Fruit fly (Drosophila melanogaster) whole organism, embryonic: ENCODE measurements around the gene mio.
A peak's percentile ranks its signal among the peaks of the same experiment; 100 is the strongest.

Source experiments
- Antp ChIP-seq: fragments of 200-800 bp; sonication (Bioruptor generic); optimal IDR thresholded peaks from 3 replicates; lab custom pipeline; 2016; ENCODE audit warnings: missing biosample characterization, missing genetic modification characterization
- CG10274 ChIP-seq: fragments of 200-800 bp; sonication (Bioruptor generic); optimal IDR thresholded peaks from 3 replicates; lab custom pipeline; 2017; ENCODE audit warnings: missing biosample characterization, mild to moderate bottlenecking, missing genetic modification characterization
- CG10543 ChIP-seq: fragments of 200-800 bp; sonication (Bioruptor generic); optimal IDR thresholded peaks from 3 replicates; lab custom pipeline; 2017; ENCODE audit warnings: missing biosample characterization, mild to moderate bottlenecking, missing genetic modification characterization, moderate library complexity
- CG10959 ChIP-seq: fragments of 200-800 bp; sonication (Bioruptor generic); IDR thresholded peaks from 2 replicates; pipeline ENCODE4 v1.3.6; 2022; ENCODE audit warnings: missing biosample characterization, missing genetic modification characterization
- CG11085 ChIP-seq: fragments of 200-800 bp; sonication (Bioruptor generic); IDR thresholded peaks from 2 replicates; pipeline ENCODE4 v1.3.6; 2022; ENCODE audit warnings: missing biosample characterization, missing genetic modification characterization
- CG15269 ChIP-seq: fragments of 200-800 bp; sonication (Bioruptor generic); optimal IDR thresholded peaks from 2 replicates; lab custom pipeline; 2018; ENCODE audit warnings: missing biosample characterization, mild to moderate bottlenecking, missing genetic modification characterization, moderate library complexity
- CG15696 ChIP-seq: fragments of 200-800 bp; sonication (Bioruptor generic); optimal IDR thresholded peaks from 2 replicates; lab custom pipeline; 2019; ENCODE audit warnings: missing biosample characterization, mild to moderate bottlenecking, missing genetic modification characterization, moderate library complexity
- CG1602 ChIP-seq: fragments of 200-800 bp; sonication (Bioruptor generic); optimal IDR thresholded peaks from 3 replicates; lab custom pipeline; 2016; ENCODE audit warnings: missing biosample characterization, missing genetic modification characterization
- CG1647 ChIP-seq: fragments of 200-800 bp; sonication (Bioruptor generic); optimal IDR thresholded peaks from 3 replicates; lab custom pipeline; 2016; ENCODE audit warnings: missing biosample characterization, missing genetic modification characterization
- CG2120 ChIP-seq: fragments of 200-800 bp; sonication (Bioruptor generic); optimal IDR thresholded peaks from 3 replicates; lab custom pipeline; 2016; ENCODE audit warnings: missing biosample characterization, missing genetic modification characterization
- CG2129 ChIP-seq: fragments of 200-800 bp; sonication (Bioruptor generic); IDR thresholded peaks from 2 replicates; pipeline ENCODE4 v1.3.6; 2022; ENCODE audit warnings: missing biosample characterization, missing genetic modification characterization; ENCODE audit not compliant: partially characterized antibody
- CG32532 ChIP-seq: fragments of 200-800 bp; sonication (Bioruptor generic); IDR thresholded peaks from 2 replicates; pipeline ENCODE4 v1.3.6; 2022; ENCODE audit warnings: missing biosample characterization, missing genetic modification characterization
- CG4360 ChIP-seq: fragments of 200-800 bp; sonication (Bioruptor generic); IDR thresholded peaks from 2 replicates; pipeline ENCODE4 v1.3.6; 2022; ENCODE audit warnings: missing biosample characterization, missing genetic modification characterization
- CG5245 ChIP-seq: fragments of 200-800 bp; sonication (Bioruptor generic); optimal IDR thresholded peaks from 3 replicates; lab custom pipeline; 2016; ENCODE audit warnings: missing biosample characterization, missing genetic modification characterization
- CG6254 ChIP-seq: fragments of 200-800 bp; sonication (Bioruptor generic); optimal IDR thresholded peaks from 3 replicates; lab custom pipeline; 2017; ENCODE audit warnings: mild to moderate bottlenecking, missing biosample characterization, missing genetic modification reagents, missing genetic modification characterization
- CG6689 ChIP-seq: fragments of 200-800 bp; sonication (Bioruptor generic); IDR thresholded peaks from 2 replicates; pipeline ENCODE4 v1.3.6; 2022; ENCODE audit warnings: missing biosample characterization, missing genetic modification characterization
- CG6791 ChIP-seq: fragments of 200-800 bp; sonication (Bioruptor generic); IDR thresholded peaks from 3 replicates; pipeline ENCODE4 v1.3.6; 2022; ENCODE audit warnings: missing biosample characterization, missing genetic modification characterization; ENCODE audit not compliant: partially characterized antibody
- CG7556 ChIP-seq: fragments of 200-800 bp; sonication (Bioruptor generic); optimal IDR thresholded peaks from 2 replicates; lab custom pipeline; 2017; ENCODE audit warnings: missing biosample characterization, mild to moderate bottlenecking, missing genetic modification characterization
- Dll ChIP-seq: fragments of 200-800 bp; sonication (Bioruptor generic); IDR thresholded peaks from 4 replicates; pipeline ENCODE4 v1.3.6; 2022; ENCODE audit warnings: missing biosample characterization, missing genetic modification characterization; ENCODE audit not compliant: partially characterized antibody
- E2f1 ChIP-seq: fragments of 200-800 bp; sonication (Bioruptor generic); IDR thresholded peaks from 2 replicates; pipeline ENCODE4 v1.3.6; 2022; ENCODE audit warnings: missing biosample characterization, missing genetic modification characterization
- Ets65A ChIP-seq: fragments of 200-800 bp; sonication (Bioruptor generic); peaks from one replicate; lab custom pipeline; 2016; ENCODE audit warnings: missing biosample characterization, missing genetic modification characterization
- Gsc ChIP-seq: fragments of 200-800 bp; sonication (Bioruptor generic); IDR thresholded peaks from 2 replicates; pipeline ENCODE4 v1.3.6; 2022; ENCODE audit warnings: missing biosample characterization, missing genetic modification characterization
- H2.0 ChIP-seq: fragments of 200-800 bp; sonication (Bioruptor generic); IDR thresholded peaks from 2 replicates; pipeline ENCODE4 v1.3.6; 2022; ENCODE audit warnings: missing biosample characterization, missing genetic modification characterization
- Hey ChIP-seq: fragments of 200-800 bp; sonication (Bioruptor generic); optimal IDR thresholded peaks from 3 replicates; lab custom pipeline; 2018; ENCODE audit warnings: missing biosample characterization, mild to moderate bottlenecking, missing genetic modification characterization
- Hr39 ChIP-seq: fragments of >200 bp; optimal IDR thresholded peaks from 2 replicates; lab custom pipeline; 2017
- Hsf ChIP-seq: fragments of 200-800 bp; sonication (Bioruptor generic); optimal IDR thresholded peaks from 3 replicates; lab custom pipeline; 2016; ENCODE audit warnings: missing biosample characterization, missing genetic modification characterization
- Lpt ChIP-seq: fragments of >200 bp; optimal IDR thresholded peaks from 2 replicates; lab custom pipeline; 2018; ENCODE audit warnings: missing biosample characterization, missing genetic modification characterization
- MBD-R2 ChIP-seq: fragments of 200-800 bp; sonication (Bioruptor generic); IDR thresholded peaks from 2 replicates; pipeline ENCODE4 v1.3.6; 2022; ENCODE audit warnings: missing biosample characterization, missing genetic modification characterization
- Myb ChIP-seq: fragments of 200-800 bp; sonication (Bioruptor generic); optimal IDR thresholded peaks from 2 replicates; lab custom pipeline; 2016; ENCODE audit warnings: missing biosample characterization, missing genetic modification characterization
- Rfx ChIP-seq: fragments of 200-800 bp; sonication (Bioruptor generic); IDR thresholded peaks from 2 replicates; pipeline ENCODE4 v1.3.6; 2022; ENCODE audit warnings: missing biosample characterization, missing genetic modification characterization
- Xrp1 ChIP-seq: fragments of 200-800 bp; sonication (Bioruptor generic); IDR thresholded peaks from 2 replicates; pipeline ENCODE4 v1.3.6; 2022; ENCODE audit warnings: missing biosample characterization, missing genetic modification characterization
- cg ChIP-seq: fragments of 200-800 bp; sonication (Bioruptor generic); optimal IDR thresholded peaks from 3 replicates; lab custom pipeline; 2019; ENCODE audit warnings: missing biosample characterization, mild to moderate bottlenecking, missing genetic modification characterization, moderate library complexity
- ci ChIP-seq: fragments of 200-800 bp; sonication (Bioruptor generic); IDR thresholded peaks from 3 replicates; pipeline ENCODE4 v1.3.6; 2022; ENCODE audit warnings: missing biosample characterization, missing genetic modification characterization
- dm ChIP-seq: fragments of 200-800 bp; sonication (Bioruptor generic); optimal IDR thresholded peaks from 3 replicates; lab custom pipeline; 2016; ENCODE audit warnings: missing biosample characterization, missing genetic modification characterization
- en ChIP-seq: fragments of 200-800 bp; sonication (Bioruptor generic); optimal IDR thresholded peaks from 2 replicates; lab custom pipeline; 2016; ENCODE audit warnings: missing biosample characterization, missing genetic modification characterization
- esg ChIP-seq: fragments of 200-800 bp; sonication (Bioruptor generic); conservative IDR thresholded peaks from 2 replicates; pipeline ENCODE4 v1.3.6; 2022; ENCODE audit warnings: missing biosample characterization, missing genetic modification characterization
- gsb ChIP-seq: fragments of 200-800 bp; sonication (Bioruptor generic); IDR thresholded peaks from 2 replicates; pipeline ENCODE4 v1.3.6; 2022; ENCODE audit warnings: missing biosample characterization, missing genetic modification characterization
- hb ChIP-seq: fragments of 200-800 bp; sonication (Bioruptor generic); IDR thresholded peaks from 3 replicates; pipeline ENCODE4 v1.3.6; 2022; ENCODE audit warnings: missing biosample characterization, missing genetic modification characterization; ENCODE audit not compliant: partially characterized antibody
- insv ChIP-seq, 2 experiments: fragments of 200-800 bp; sonication (Bioruptor generic); optimal IDR thresholded peaks; 3 replicates each; lab custom pipeline; 2016 to 2018; ENCODE audit warnings: missing biosample characterization in 2 of 2, missing genetic modification characterization in 2 of 2
- jumu ChIP-seq: fragments of 200-800 bp; sonication (Bioruptor generic); optimal IDR thresholded peaks from 3 replicates; lab custom pipeline; 2016; ENCODE audit warnings: missing biosample characterization, missing genetic modification characterization
- maf-S ChIP-seq: fragments of 200-800 bp; sonication (Bioruptor generic); optimal IDR thresholded peaks from 2 replicates; lab custom pipeline; 2016; ENCODE audit warnings: missing biosample characterization, missing genetic modification characterization
- p53 ChIP-seq: fragments of 200-800 bp; sonication (Bioruptor generic); optimal IDR thresholded peaks from 2 replicates; lab custom pipeline; 2016; ENCODE audit warnings: missing biosample characterization, missing genetic modification characterization
- pan ChIP-seq, 4 experiments: fragments of >200 bp in 3 of 4; fragments of 200-800 bp in 1 of 4; sonication (Bioruptor generic) in 1 of 4; optimal IDR thresholded peaks in 3 of 4; IDR thresholded peaks in 1 of 4; 2 replicates each; pipeline versions ENCODE4 v1.3.6 to Lab custom; 2017 to 2022; ENCODE audit warnings: missing biosample characterization in 2 of 4, missing genetic modification characterization in 2 of 4, mixed read lengths in 1 of 4
- pros ChIP-seq: fragments of 200-800 bp; sonication (Bioruptor generic); optimal IDR thresholded peaks from 3 replicates; lab custom pipeline; 2019; ENCODE audit warnings: missing biosample characterization, mild to moderate bottlenecking, missing genetic modification characterization, moderate library complexity
- repo ChIP-seq: fragments of 200-800 bp; sonication (Bioruptor generic); optimal IDR thresholded peaks from 2 replicates; lab custom pipeline; 2016; ENCODE audit warnings: missing biosample characterization, missing genetic modification characterization
- run ChIP-seq: fragments of 200-800 bp; sonication (Bioruptor generic); optimal IDR thresholded peaks from 3 replicates; lab custom pipeline; 2018; ENCODE audit warnings: missing biosample characterization, mild to moderate bottlenecking, missing genetic modification characterization
- sob ChIP-seq: fragments of 200-800 bp; sonication (Bioruptor generic); IDR thresholded peaks from 2 replicates; pipeline ENCODE4 v1.3.6; 2022; ENCODE audit warnings: missing biosample characterization, missing genetic modification characterization
- sr ChIP-seq: fragments of 200-800 bp; sonication (Bioruptor generic); IDR thresholded peaks from 3 replicates; pipeline ENCODE4 v1.3.6; 2022; ENCODE audit warnings: missing biosample characterization, missing genetic modification characterization
- ssp ChIP-seq: fragments of 200-800 bp; sonication (Bioruptor generic); IDR thresholded peaks from 2 replicates; pipeline ENCODE4 v1.3.6; 2022; ENCODE audit warnings: missing biosample characterization, missing genetic modification characterization
- tgo ChIP-seq: fragments of 200-800 bp; sonication (Bioruptor generic); IDR thresholded peaks from 3 replicates; pipeline ENCODE4 v1.3.6; 2022; ENCODE audit warnings: missing biosample characterization, missing genetic modification characterization
- twi ChIP-seq: fragments of 200-800 bp; optimal IDR thresholded peaks from 2 replicates; lab custom pipeline; 2019; ENCODE audit warnings: missing biosample characterization, mild to moderate bottlenecking, missing genetic modification characterization, moderate library complexity
- tx ChIP-seq: fragments of 200-800 bp; sonication (Bioruptor generic); optimal IDR thresholded peaks from 2 replicates; lab custom pipeline; 2016; ENCODE audit warnings: missing biosample characterization, missing genetic modification characterization

Gene mio

dm6 chr2L:2180120-2180539 lies 37.0 kb upstream of the mio start (continued):
- TF ChIP-seq Dll (no peak), CG4360 (GFP tag; lab: Robert Waterston, UW) (peak; percentile 59), ci (GFP tag; lab: Robert Waterston, UW) (peak; percentile 97), CG2120 (peak; percentile 73), run (tag; lab: Kevin White, UChicago) (peak; percentile 90), E2f1 (GFP tag; lab: Robert Waterston, UW) (peak; percentile 82), Rfx (GFP tag; lab: Robert Waterston, UW) (peak; percentile 88), Gsc (GFP tag; lab: Robert Waterston, UW) (no peak; the same call in 1 of the 2 replicates), H2.0 (peak; percentile 87), CG32532 (peak; percentile 89), cg (GFP tag; lab: Kevin White, UChicago) (no peak), jumu (GFP tag; lab: Kevin White, UChicago) (peak; percentile 75), sr (GFP tag; lab: Robert Waterston, UW) (peak; percentile 87), MBD-R2 (peak; percentile 59; the same call in 1 of the 2 replicates), CG7556 (peak; percentile 85), CG15269 (tag; lab: Kevin White, UChicago) (peak; percentile 91), esg (peak; percentile 89), dm (GFP tag; lab: Kevin White, UChicago) (peak; percentile 58), CG2129 (GFP tag; lab: Robert Waterston, UW) (no peak), pan (optimal IDR thresholded peaks at IDR 0.05; lab: Kevin White, UChicago) (no peak), pan (GFP tag; optimal IDR thresholded peaks at IDR 0.05 in 1 of 2, IDR thresholded peaks at IDR 0.05 in 1 of 2) (peak in 1 of 2 experiments; percentile 91), CG1602 (GFP tag; lab: Kevin White, UChicago) (peak; percentile 85), CG10543 (GFP tag; lab: Kevin White, UChicago) (peak; percentile 10), CG1647 (GFP tag; lab: Kevin White, UChicago) (peak; percentile 80), CG6791 (GFP tag; lab: Robert Waterston, UW) (no peak), Antp (GFP tag; lab: Kevin White, UChicago) (peak; percentile 68), repo (GFP tag; lab: Kevin White, UChicago) (peak; percentile 75), sob (peak; percentile 87), CG10274 (GFP tag; lab: Kevin White, UChicago) (peak; percentile 61), hb (GFP tag; lab: Robert Waterston, UW) (no peak), CG6254 (GFP tag; lab: Kevin White, UChicago) (peak; percentile 84), Hr39 (no peak), CG11085 (peak; percentile 63; the same call in 1 of the 2 replicates), CG5245 (GFP tag; lab: Kevin White, UChicago) (peak; percentile 85), p53 (peak; percentile 22), en (GFP tag; lab: Kevin White, UChicago) (peak; percentile 66), twi (tag; lab: Kevin White, UChicago) (peak; percentile 68), maf-S (GFP tag; lab: Kevin White, UChicago) (peak; percentile 38), CG15696 (tag; lab: Kevin White, UChicago) (peak; percentile 85), CG10959 (GFP tag; lab: Robert Waterston, UW) (peak; percentile 86), Hsf (GFP tag; lab: Kevin White, UChicago) (peak; percentile 75), insv (GFP tag; optimal IDR thresholded peaks at IDR 0.05; lab: Kevin White, UChicago) (no peak), CG6689 (GFP tag; lab: Robert Waterston, UW) (peak; percentile 94), Myb (GFP tag; lab: Kevin White, UChicago) (peak; percentile 15), Hey (tag; lab: Kevin White, UChicago) (no peak), ssp (GFP tag; lab: Robert Waterston, UW) (peak; percentile 76), gsb (peak; percentile 75), Lpt (GFP tag; lab: Kevin White, UChicago) (no peak), pros (no peak), Ets65A (GFP tag; lab: Kevin White, UChicago) (peak; percentile 98), tgo (GFP tag; lab: Robert Waterston, UW) (peak; percentile 90), Xrp1 (GFP tag; lab: Robert Waterston, UW) (peak; percentile 94), tx (GFP tag; lab: Kevin White, UChicago) (peak; percentile 60)
